Fruit fly (Drosophila melanogaster) whole organism, embryonic: ENCODE measurements around the gene Edg91.

ENCODE experiments used
- CG11695 ChIP-seq: fragments of 200-800 bp; sonication (Bioruptor generic); IDR thresholded peaks from 3 replicates; pipeline ENCODE4 v1.3.6; 2022; ENCODE audit warnings: missing biosample characterization, missing genetic modification characterization
- CG13894 ChIP-seq: fragments of 200-800 bp; sonication (Bioruptor generic); optimal IDR thresholded peaks from 3 replicates; lab custom pipeline; 2018; ENCODE audit warnings: missing biosample characterization, mild to moderate bottlenecking, missing genetic modification characterization, moderate library complexity
- CG3163 ChIP-seq: fragments of 200-800 bp; sonication (Bioruptor generic); optimal IDR thresholded peaks from 3 replicates; lab custom pipeline; 2016; ENCODE audit warnings: missing biosample characterization, missing genetic modification characterization
- CG33557 ChIP-seq: fragments of 200-800 bp; sonication (Bioruptor generic); optimal IDR thresholded peaks from 2 replicates; lab custom pipeline; 2019; ENCODE audit warnings: missing biosample characterization, mild to moderate bottlenecking, missing genetic modification characterization, moderate library complexity
- CG3847 ChIP-seq: fragments of 200-800 bp; sonication (Bioruptor generic); IDR thresholded peaks from 2 replicates; pipeline ENCODE4 v1.3.6; 2022; ENCODE audit warnings: missing biosample characterization, missing genetic modification characterization
- Dad ChIP-seq: fragments of 200-800 bp; sonication (Bioruptor generic); optimal IDR thresholded peaks from 3 replicates; lab custom pipeline; 2016; ENCODE audit warnings: missing biosample characterization, missing genetic modification characterization
- Dip2 ChIP-seq: fragments of 200-800 bp; sonication (Bioruptor generic); IDR thresholded peaks from 2 replicates; pipeline ENCODE4 v1.3.6; 2022; ENCODE audit warnings: missing biosample characterization, missing genetic modification characterization
- Hr51 ChIP-seq, 2 experiments: fragments of 200-800 bp; sonication (Bioruptor generic); optimal IDR thresholded peaks; 2 replicates in 1 of 2; 3 replicates in 1 of 2; lab custom pipeline; 2016 to 2018; ENCODE audit warnings: missing biosample characterization in 2 of 2, missing genetic modification characterization in 2 of 2, mild to moderate bottlenecking in 1 of 2, moderate library complexity in 1 of 2
- MBD-R2 ChIP-seq: fragments of 200-800 bp; sonication (Bioruptor generic); IDR thresholded peaks from 2 replicates; pipeline ENCODE4 v1.3.6; 2022; ENCODE audit warnings: missing biosample characterization, missing genetic modification characterization
- chinmo ChIP-seq: fragments of 200-800 bp; sonication (Bioruptor generic); IDR thresholded peaks from 4 replicates; pipeline ENCODE4 v1.3.6; 2022; ENCODE audit warnings: missing biosample characterization, missing genetic modification characterization; ENCODE audit not compliant: partially characterized antibody
- fru ChIP-seq: fragments of >200 bp; optimal IDR thresholded peaks from 2 replicates; lab custom pipeline; 2017

DNA sequence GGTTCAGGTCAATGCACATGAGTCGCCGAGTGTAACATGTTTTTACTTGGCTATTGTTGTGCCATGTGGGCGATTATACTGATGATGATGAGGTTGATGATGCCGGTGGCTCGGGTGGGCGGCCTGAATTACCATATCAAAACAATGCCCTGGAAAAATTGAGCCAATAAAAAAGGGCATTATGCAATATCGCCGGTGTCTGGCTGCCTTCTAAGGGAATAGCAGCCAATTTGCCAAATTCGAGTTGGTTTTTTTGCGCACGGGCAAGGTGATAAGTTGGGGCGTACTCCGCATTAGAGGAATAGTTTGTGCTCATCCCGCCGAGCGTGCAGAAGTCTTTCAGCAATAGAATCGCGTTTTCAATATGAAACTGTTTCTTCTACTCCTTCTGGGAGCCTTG is 2.3 kb downstream of the Edg91 start, which contains the start of gene CG14329:
- TF ChIP-seq chinmo (GFP tag; lab: Robert Waterston, UW) (no peak), MBD-R2 (GFP tag; lab: Robert Waterston, UW) (no peak), Hr51 (GFP tag; optimal IDR thresholded peaks at IDR 0.05; lab: Kevin White, UChicago) (no peak), CG11695 (GFP tag; lab: Robert Waterston, UW) (no peak), fru (lab: Kevin White, UChicago) (no peak), Dad (GFP tag; lab: Kevin White, UChicago) (no peak), CG3847 (GFP tag; lab: Robert Waterston, UW) (no peak), CG13894 (tag; lab: Kevin White, UChicago) (no peak), CG33557 (GFP tag; lab: Kevin White, UChicago) (no peak), CG3163 (no peak), Dip2 (no peak)
